Worm (Caenorhabditis elegans): Measurements from ENCODE around the gene F47B10.9.

F47B10.9 gene

ce11 chrX:10900079-10900724, 13.7 kb downstream of the F47B10.9 start, which contains the start of gene suca-1:
TSS of gene suca-1 (minus strand) at chrX:10900114.
- TF ChIP-seq lin-40 (tag; optimal IDR thresholded peaks at IDR 0.05), result peak; percentile 8
- TF ChIP-seq let-526 (GFP tag; IDR thresholded peaks at IDR 0.05), result no peak
- TF ChIP-seq pha-4 (tag; optimal IDR thresholded peaks at IDR 0.05), result no peak
- TF ChIP-seq ztf-26 (tag; optimal IDR thresholded peaks at IDR 0.05), result no peak
- TF ChIP-seq ztf-28 (GFP tag; IDR thresholded peaks at IDR 0.05), result no peak
- no peak for TF ChIP-seq mel-28 (tag; optimal IDR thresholded peaks at IDR 0.05; ENCODE audit: borderline replicate concordance)
- TF ChIP-seq dox-1 (GFP tag; IDR thresholded peaks at IDR 0.05), result peak; percentile 45
- TF ChIP-seq aptf-2 (GFP tag; conservative IDR thresholded peaks at IDR 0.05), result no peak
- TF ChIP-seq dpl-1 (GFP tag; optimal IDR thresholded peaks at IDR 0.05), result no peak
- peak; percentile 85 for TF ChIP-seq nhr-80 (tag; optimal IDR thresholded peaks at IDR 0.05)
- TF ChIP-seq ceh-100 (GFP tag; IDR thresholded peaks at IDR 0.05), result no peak
- TF ChIP-seq sdz-38 (tag; optimal IDR thresholded peaks at IDR 0.05), result no peak

ce11 chrX:10896498-10896897, 17.4 kb downstream of the F47B10.9 start, which contains the start of gene haly-1:
TSS of gene haly-1 (minus strand) at chrX:10896598.
- no peak for TF ChIP-seq F52B5.7 (tag; optimal IDR thresholded peaks at IDR 0.05)
- no peak for TF ChIP-seq rcor-1 (GFP tag; IDR thresholded peaks at IDR 0.05)
- TF ChIP-seq snpc-1.3 (tag; optimal IDR thresholded peaks at IDR 0.05; ENCODE audit: insufficient read depth), result no peak
- no peak for TF ChIP-seq F57A8.1 (GFP tag; optimal IDR thresholded peaks at IDR 0.05)
- TF ChIP-seq ztf-22 (GFP tag; optimal IDR thresholded peaks at IDR 0.05), result no peak
- TF ChIP-seq Y79H2A.3 (GFP tag; conservative IDR thresholded peaks at IDR 0.05), result no peak
- TF ChIP-seq nhr-27 (tag; optimal IDR thresholded peaks at IDR 0.05), result no peak
- TF ChIP-seq madf-3 (GFP tag; IDR thresholded peaks at IDR 0.05), result no peak
- TF ChIP-seq attf-5 (GFP tag; optimal IDR thresholded peaks at IDR 0.05), result no peak
- TF ChIP-seq ztf-26 (tag; optimal IDR thresholded peaks at IDR 0.05), result no peak
- TF ChIP-seq T26A5.8 (tag; optimal IDR thresholded peaks at IDR 0.05), result no peak
- TF ChIP-seq lir-1 (GFP tag; conservative IDR thresholded peaks at IDR 0.05), result no peak
- TF ChIP-seq mxl-1 (tag; optimal IDR thresholded peaks at IDR 0.05), result no peak
- no peak for TF ChIP-seq C17E4.6 (GFP tag; IDR thresholded peaks at IDR 0.05)
- TF ChIP-seq dpff-1 (tag; optimal IDR thresholded peaks at IDR 0.05), result no peak

ce11 chrX:10891890-10892289, 22.0 kb downstream of the F47B10.9 start, which contains the start of gene F47B10.3:
TSS of gene F47B10.3 (plus strand) at chrX:10892190.
- TF ChIP-seq F52B5.7 (tag; optimal IDR thresholded peaks at IDR 0.05), result no peak
- no peak for TF ChIP-seq ztf-6 (GFP tag; IDR thresholded peaks at IDR 0.05)
- no peak for TF ChIP-seq akir-1 (GFP tag; optimal IDR thresholded peaks at IDR 0.05)
- TF ChIP-seq chd-7 (tag; optimal IDR thresholded peaks at IDR 0.05), result no peak
- no peak for TF ChIP-seq somi-1 (GFP tag; optimal IDR thresholded peaks at IDR 0.05)
- TF ChIP-seq pbrm-1 (GFP tag; IDR thresholded peaks at IDR 0.05), result no peak
- no peak for TF ChIP-seq let-607 (tag; optimal IDR thresholded peaks at IDR 0.05)
- no peak for TF ChIP-seq F49E8.2 (tag; optimal IDR thresholded peaks at IDR 0.05; ENCODE audit: insufficient read depth)
- no peak for TF ChIP-seq snpc-3.4 (tag; optimal IDR thresholded peaks at IDR 0.05)

- TF ChIP-seq ztf-3 (GFP tag; optimal IDR thresholded peaks at IDR 0.05), result no peak
- no peak for TF ChIP-seq lsl-1 (GFP tag; optimal IDR thresholded peaks at IDR 0.05)
- no peak for TF ChIP-seq egl-18 (GFP tag; IDR thresholded peaks at IDR 0.05)
- no peak for TF ChIP-seq nhr-80 (tag; optimal IDR thresholded peaks at IDR 0.05)
- TF ChIP-seq ekl-4 (GFP tag; IDR thresholded peaks at IDR 0.05), result no peak
- no peak for TF ChIP-seq B0261.1 (tag; optimal IDR thresholded peaks at IDR 0.05)
- TF ChIP-seq snpc-4 (GFP tag; optimal IDR thresholded peaks at IDR 0.05), result no peak
- TF ChIP-seq snpc-4 (tag; optimal IDR thresholded peaks at IDR 0.05), result no peak
- TF ChIP-seq ztf-28 (GFP tag; IDR thresholded peaks at IDR 0.05), result no peak
- TF ChIP-seq D2030.7 (GFP tag; IDR thresholded peaks at IDR 0.05), result no peak
- no peak for TF ChIP-seq ceh-79 (tag; optimal IDR thresholded peaks at IDR 0.05)
- TF ChIP-seq ets-4 (GFP tag; optimal IDR thresholded peaks at IDR 0.05), result no peak
These were observed 22.9 kb downstream of the F47B10.9 start, which contains the start of gene F47B10.4 for ce11 chrX:10890965-10891364. TSS of gene F47B10.4 (plus strand) at chrX:10891265.
